Fruit fly (Drosophila melanogaster): ENCODE measurements around the gene CG8833.

CG8833 gene

dm6 chr3L:13924646-13925045, 4.2 kb downstream of the CG8833 start (continued):
- TF ChIP-seq CG17802 (tag; optimal IDR thresholded peaks at IDR 0.05) (no peak), CG6689 (GFP tag; IDR thresholded peaks at IDR 0.05) (peak; percentile 10; the same call in 1 of the 2 replicates)

- peak; percentile 85 for TF ChIP-seq Dbx (GFP tag; IDR thresholded peaks at IDR 0.05)
- 0 out of 3 replicates have a peak, but pooled peaks have one; percentile 29 for TF ChIP-seq ase (GFP tag; IDR thresholded peaks at IDR 0.05)
- no peak; the same call in 1 of the 2 replicates for TF ChIP-seq CG4360 (GFP tag; IDR thresholded peaks at IDR 0.05)
- TF ChIP-seq CG7928 (GFP tag; optimal IDR thresholded peaks at IDR 0.05): peak; percentile 31
- no peak for TF ChIP-seq CG10321 (GFP tag; IDR thresholded peaks at IDR 0.05)
- TF ChIP-seq aop (GFP tag; IDR thresholded peaks at IDR 0.05): no peak
- peak; percentile 61 for TF ChIP-seq CG12391 (tag; optimal IDR thresholded peaks at IDR 0.05)
- TF ChIP-seq CG3407 (GFP tag; optimal IDR thresholded peaks at IDR 0.05): no peak
- no peak for TF ChIP-seq CG13123 (GFP tag; optimal IDR thresholded peaks at IDR 0.05)
- peak; percentile 32 for TF ChIP-seq Xbp1 (GFP tag; optimal IDR thresholded peaks at IDR 0.05)
- peak; percentile 13 for TF ChIP-seq CG6654 (GFP tag; optimal IDR thresholded peaks at IDR 0.05)
- peak; percentile 70 for TF ChIP-seq ara (GFP tag; IDR thresholded peaks at IDR 0.05)
- TF ChIP-seq HmgZ (tag; optimal IDR thresholded peaks at IDR 0.05): peak; percentile 19
- peak; percentile 28 for TF ChIP-seq CG12659 (GFP tag; optimal IDR thresholded peaks at IDR 0.05)
- TF ChIP-seq Hmr (GFP tag; optimal IDR thresholded peaks at IDR 0.05): peak; percentile 16
- no peak for TF ChIP-seq CG2129 (GFP tag; IDR thresholded peaks at IDR 0.05; ENCODE audit: partially characterized antibody)
- TF ChIP-seq slou (GFP tag; optimal IDR thresholded peaks at IDR 0.05): peak; percentile 8
- peak; percentile 63; the same call in 2 of the 3 replicates for TF ChIP-seq ci (GFP tag; IDR thresholded peaks at IDR 0.05)
- peak; percentile 78 for TF ChIP-seq Ptx1 (GFP tag; IDR thresholded peaks at IDR 0.05)
- TF ChIP-seq grn (GFP tag; optimal IDR thresholded peaks at IDR 0.05): no peak
- TF ChIP-seq hkb (optimal IDR thresholded peaks at IDR 0.05): no peak
- peak; percentile 54; the same call in 1 of the 2 replicates for TF ChIP-seq hkb (GFP tag; IDR thresholded peaks at IDR 0.05)
- TF ChIP-seq ash1 (GFP tag; optimal IDR thresholded peaks at IDR 0.05): no peak
- TF ChIP-seq CG15479 (GFP tag; optimal IDR thresholded peaks at IDR 0.05): no peak
- peak; percentile 1 for TF ChIP-seq D19A (tag; optimal IDR thresholded peaks at IDR 0.05)
- peak in 1 of 2 experiments; percentile 70 for TF ChIP-seq bsh (GFP tag; optimal IDR thresholded peaks at IDR 0.05)
- TF ChIP-seq GATAe (GFP tag; conservative IDR thresholded peaks at IDR 0.05): peak; percentile 62; the same call in 1 of the 2 replicates
- TF ChIP-seq CG10274 (GFP tag; optimal IDR thresholded peaks at IDR 0.05): peak; percentile 7
- peak; percentile 77 for TF ChIP-seq Med (GFP tag)
- peak; percentile 57; the same call in 1 of the 2 replicates for TF ChIP-seq ttk (GFP tag; IDR thresholded peaks at IDR 0.05)
- TF ChIP-seq MBD-R2 (GFP tag; IDR thresholded peaks at IDR 0.05): peak; percentile 39; the same call in 1 of the 2 replicates
- TF ChIP-seq CG8388 (GFP tag; optimal IDR thresholded peaks at IDR 0.05): peak; percentile 50
- TF ChIP-seq NFAT (GFP tag; IDR thresholded peaks at IDR 0.05): peak; percentile 70; the same call in 1 of the 2 replicates
- no peak for TF ChIP-seq CG8944 (GFP tag; optimal IDR thresholded peaks at IDR 0.05)
- TF ChIP-seq Poxn (GFP tag; IDR thresholded peaks at IDR 0.05): peak; percentile 46; the same call in 1 of the 2 replicates
- peak; percentile 48 for TF ChIP-seq CG9817 (tag; optimal IDR thresholded peaks at IDR 0.05)
- no peak for TF ChIP-seq Ets65A (GFP tag)
- peak; percentile 59; the same call in 1 of the 2 replicates for TF ChIP-seq HLH3B (GFP tag; IDR thresholded peaks at IDR 0.05)
- TF ChIP-seq bigmax (GFP tag; optimal IDR thresholded peaks at IDR 0.05): no peak
- peak; percentile 46; the same call in 1 of the 3 replicates for TF ChIP-seq zfh1 (GFP tag; IDR thresholded peaks at IDR 0.05)
- peak; percentile 32 for TF ChIP-seq Dip3 (GFP tag; optimal IDR thresholded peaks at IDR 0.05)
- peak; percentile 13; the same call in 1 of the 3 replicates for TF ChIP-seq ken (GFP tag; IDR thresholded peaks at IDR 0.05)
- no peak for TF ChIP-seq CG2199 (GFP tag; IDR thresholded peaks at IDR 0.05)
- TF ChIP-seq sim (GFP tag; IDR thresholded peaks at IDR 0.05): peak; percentile 67; the same call in 1 of the 2 replicates
- TF ChIP-seq CG2889 (GFP tag; IDR thresholded peaks at IDR 0.05): 0 out of 3 replicates have a peak, but pooled peaks have one; percentile 22
These were observed 5.2 kb downstream of the CG8833 start for dm6 chr3L:13923332-13924272.

Data from whole organism, embryonic.